Fruit fly (Drosophila melanogaster) Kc167 (cell line): Measurements from ENCODE around the gene Osi21.

Experiments
- Myc ChIP-seq: fragments of >200 bp; optimal IDR thresholded peaks from 2 replicates; lab custom pipeline; 2017; ENCODE audit warnings: missing external identifiers
- h ChIP-seq: fragments of >200 bp; optimal IDR thresholded peaks from 3 replicates; lab custom pipeline; 2018; ENCODE audit warnings: missing external identifiers
- insv ChIP-seq: fragments of >200 bp; optimal IDR thresholded peaks from 3 replicates; lab custom pipeline; 2018; ENCODE audit warnings: missing external identifiers
- ttk ChIP-seq: sonication (Bioruptor generic); optimal IDR thresholded peaks from 2 replicates; lab custom pipeline; 2017; ENCODE audit warnings: missing external identifiers

DNA sequence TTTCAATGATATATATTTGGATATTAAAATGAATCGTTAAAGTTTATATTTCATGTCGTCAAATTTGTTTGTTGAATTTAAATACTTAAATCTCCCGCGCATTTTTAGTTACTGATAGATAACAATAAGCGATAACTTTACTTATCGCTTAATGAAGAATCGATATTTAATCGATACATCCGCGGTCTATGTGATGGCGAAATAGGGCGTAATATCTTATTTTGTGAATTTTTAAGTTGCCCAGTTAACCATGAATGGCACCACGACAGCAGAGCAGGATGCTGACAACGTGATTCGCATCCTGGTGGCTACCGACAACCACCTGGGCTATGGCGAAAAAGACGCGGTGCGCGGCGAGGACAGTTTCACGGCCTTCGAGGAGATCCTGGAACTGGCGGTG is 3.6 kb downstream of the Osi21 start, which contains the start of gene mre11:
- TF ChIP-seq Myc (lab: Kevin White, UChicago) = no peak
- no peak for TF ChIP-seq insv (lab: Kevin White, UChicago)
- TF ChIP-seq ttk (lab: Kevin White, UChicago) = no peak
- no peak for TF ChIP-seq h
